Fruit fly (Drosophila melanogaster): ENCODE results near the gene Enoph.

DNA sequence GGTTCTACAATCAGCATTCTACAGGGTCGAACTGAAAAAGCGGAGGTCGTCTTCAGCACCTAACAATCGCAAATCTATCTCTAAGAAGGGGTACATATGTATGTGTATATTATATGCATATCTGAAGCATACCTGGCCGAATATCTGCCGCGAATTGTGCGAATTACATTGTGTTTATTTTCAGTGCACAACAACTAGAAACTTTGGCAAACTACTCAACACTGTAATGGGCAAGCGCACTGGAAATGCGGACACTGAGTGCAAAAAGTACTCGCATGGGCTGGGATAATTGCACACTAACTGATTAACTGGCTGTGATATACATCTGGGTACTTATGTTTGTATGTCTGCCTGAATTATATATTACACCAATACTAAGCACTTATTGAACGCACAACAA is 14.3 kb upstream of the Enoph start:
- TF ChIP-seq CG8478 (optimal IDR thresholded peaks at IDR 0.05): no peak
- TF ChIP-seq CTCF (optimal IDR thresholded peaks at IDR 0.05): no peak
